Fruit fly (Drosophila melanogaster): ENCODE measurements around the gene CG17364.

DNA sequence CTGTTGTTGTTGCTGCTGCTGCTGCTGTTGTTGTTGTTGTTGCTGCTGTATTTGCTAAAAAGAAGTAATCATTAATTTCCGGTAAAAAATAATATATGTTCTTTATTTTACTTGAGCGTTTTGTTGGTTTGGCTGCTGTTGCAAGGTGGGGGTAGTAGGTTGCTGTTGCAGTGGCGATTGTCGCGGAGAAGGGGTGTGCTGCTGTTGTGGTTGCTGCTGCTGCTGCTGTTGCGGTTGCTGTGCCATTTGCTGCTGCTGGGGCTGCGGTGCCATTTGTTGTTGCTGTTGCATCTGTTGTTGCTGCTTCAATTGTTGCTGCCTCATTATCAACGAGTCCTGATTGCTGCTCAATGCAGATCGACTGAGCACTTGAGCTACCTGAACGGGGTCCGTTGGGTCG, 32.5 kb upstream of the CG17364 start:
- TF ChIP-seq kay (GFP tag; ENCODE audit: borderline replicate concordance) (no peak), Mnt (GFP tag; optimal IDR thresholded peaks at IDR 0.05) (no peak), Hr96 (GFP tag; optimal IDR thresholded peaks at IDR 0.05) (no peak)

All from whole organism, adult.